Fruit fly (Drosophila melanogaster): ENCODE results near the gene CG14659.

DNA sequence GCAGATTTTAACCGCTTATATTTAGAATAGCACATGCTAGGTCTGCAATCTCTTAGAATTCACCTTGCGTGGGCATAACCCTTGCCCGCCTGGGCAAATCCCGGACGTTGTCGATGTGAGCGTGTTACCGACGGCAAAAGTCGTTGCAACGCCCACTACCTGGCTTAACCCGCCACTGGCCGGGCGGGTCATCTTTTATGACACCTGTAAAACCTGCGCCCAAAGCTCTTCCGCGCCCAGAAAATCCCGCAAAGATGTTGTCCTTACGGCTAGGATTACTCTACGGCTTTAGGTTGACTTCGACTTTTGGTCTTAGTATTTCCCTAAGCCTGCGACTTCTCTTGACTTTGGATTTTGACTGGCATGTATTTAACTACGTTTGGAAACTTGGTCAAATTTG lies 23.1 kb upstream of the CG14659 start:
- no peak for TF ChIP-seq br (GFP tag; optimal IDR thresholded peaks at IDR 0.05)
- no peak for TF ChIP-seq pan (optimal IDR thresholded peaks at IDR 0.05)
- TF ChIP-seq GATAd (GFP tag; optimal IDR thresholded peaks at IDR 0.05): no peak
- no peak for TF ChIP-seq Hr78 (GFP tag; optimal IDR thresholded peaks at IDR 0.05)
- no peak for TF ChIP-seq h (GFP tag; optimal IDR thresholded peaks at IDR 0.05)
- TF ChIP-seq Jra (GFP tag; optimal IDR thresholded peaks at IDR 0.05): no peak
- no peak for TF ChIP-seq Dfd (GFP tag; optimal IDR thresholded peaks at IDR 0.05)
- TF ChIP-seq CG32264 (GFP tag; optimal IDR thresholded peaks at IDR 0.05): no peak
- TF ChIP-seq psq (GFP tag; optimal IDR thresholded peaks at IDR 0.05): no peak

All from whole organism, wandering third instar larva.